Worm (Caenorhabditis elegans) whole organism, L2 larva: Measurements from ENCODE around the gene nspc-3.

Experiments used
- C34F6.9 ChIP-seq: fragments of 150-350 bp; optimal IDR thresholded peaks from 2 replicates; lab custom pipeline; 2014; ENCODE audit warnings: missing biosample characterization, missing genetic modification characterization
- Y55F3AM.14 ChIP-seq: fragments of 200-800 bp; sonication (Bioruptor generic); optimal IDR thresholded peaks from 2 replicates; lab custom pipeline; 2018; ENCODE audit warnings: mild to moderate bottlenecking, missing genetic modification characterization, missing compliant biosample characterization
- ZK546.5 ChIP-seq: sonication (generic microtip); optimal IDR thresholded peaks from 2 replicates; lab custom pipeline; 2017; ENCODE audit warnings: missing biosample characterization, missing genetic modification characterization
- alr-1 ChIP-seq: fragments of 150-350 bp; optimal IDR thresholded peaks from 2 replicates; lab custom pipeline; 2014; ENCODE audit warnings: missing biosample characterization, missing genetic modification characterization
- ama-1 ChIP-seq: fragments of 150-350 bp; optimal IDR thresholded peaks from 2 replicates; lab custom pipeline; 2018; ENCODE audit warnings: inconsistent platforms
- ceh-82 ChIP-seq: fragments of 150-350 bp; optimal IDR thresholded peaks from 2 replicates; lab custom pipeline; 2014; ENCODE audit warnings: missing biosample characterization, missing genetic modification characterization
- crh-2 ChIP-seq: sonication (generic microtip); optimal IDR thresholded peaks from 2 replicates; lab custom pipeline; 2017; ENCODE audit warnings: missing biosample characterization, missing genetic modification characterization
- elt-1 ChIP-seq: fragments of 150-350 bp; optimal IDR thresholded peaks from 2 replicates; lab custom pipeline; 2014; ENCODE audit warnings: missing biosample characterization, missing genetic modification characterization
- elt-3 ChIP-seq: sonication (generic microtip); optimal IDR thresholded peaks from 2 replicates; lab custom pipeline; 2017; ENCODE audit warnings: missing biosample characterization, missing genetic modification characterization
- gmeb-1 ChIP-seq: fragments of 150-350 bp; optimal IDR thresholded peaks from 2 replicates; lab custom pipeline; 2014; ENCODE audit warnings: missing biosample characterization, missing genetic modification characterization
- mab-5 ChIP-seq: fragments of 150-350 bp; optimal IDR thresholded peaks from 2 replicates; lab custom pipeline; 2014; ENCODE audit warnings: missing biosample characterization, missing genetic modification characterization
- mbf-1 ChIP-seq: sonication (generic microtip); optimal IDR thresholded peaks from 2 replicates; lab custom pipeline; 2017; ENCODE audit warnings: missing biosample characterization, missing genetic modification characterization
- mdl-1 ChIP-seq, 2 experiments: fragments of 150-350 bp in 1 of 2; sonication (generic microtip) in 1 of 2; optimal IDR thresholded peaks; 2 replicates each; lab custom pipeline; 2017; ENCODE audit warnings: missing biosample characterization in 2 of 2, missing genetic modification characterization in 2 of 2
- nhr-11 ChIP-seq: fragments of 150-350 bp; optimal IDR thresholded peaks from 2 replicates; lab custom pipeline; 2014; ENCODE audit warnings: missing biosample characterization, missing genetic modification characterization
- nhr-12 ChIP-seq: fragments of 150-350 bp; optimal IDR thresholded peaks from 2 replicates; lab custom pipeline; 2014; ENCODE audit warnings: missing biosample characterization, missing genetic modification characterization
- nhr-129 ChIP-seq: fragments of 150-350 bp; optimal IDR thresholded peaks from 2 replicates; lab custom pipeline; 2014; ENCODE audit warnings: missing biosample characterization, missing genetic modification characterization
- nhr-21 ChIP-seq: fragments of 150-350 bp; optimal IDR thresholded peaks from 2 replicates; lab custom pipeline; 2014; ENCODE audit warnings: missing biosample characterization, missing genetic modification characterization
- nhr-23 ChIP-seq: fragments of 150-350 bp; optimal IDR thresholded peaks from 2 replicates; lab custom pipeline; 2014; ENCODE audit warnings: missing biosample characterization, missing genetic modification reagents, missing genetic modification characterization
- nhr-25 ChIP-seq: fragments of 150-350 bp; sonication (generic microtip); optimal IDR thresholded peaks from 3 replicates; lab custom pipeline; 2014; ENCODE audit warnings: missing biosample characterization, missing genetic modification characterization
- nhr-6 ChIP-seq: fragments of 150-350 bp; optimal IDR thresholded peaks from 2 replicates; lab custom pipeline; 2014; ENCODE audit warnings: missing biosample characterization, missing genetic modification characterization
- nhr-77 ChIP-seq: fragments of 150-350 bp; optimal IDR thresholded peaks from 2 replicates; lab custom pipeline; 2014; ENCODE audit warnings: missing biosample characterization, missing genetic modification characterization
- peb-1 ChIP-seq: fragments of 150-350 bp; optimal IDR thresholded peaks from 2 replicates; lab custom pipeline; 2014; ENCODE audit warnings: missing biosample characterization, missing genetic modification characterization
- sem-4 ChIP-seq: fragments of 150-350 bp; optimal IDR thresholded peaks from 2 replicates; lab custom pipeline; 2014; ENCODE audit warnings: missing biosample characterization, missing genetic modification reagents, missing genetic modification characterization
- sma-3 ChIP-seq: sonication (generic microtip); optimal IDR thresholded peaks from 2 replicates; lab custom pipeline; 2016; ENCODE audit warnings: missing genetic modification reagents, missing genetic modification characterization, missing compliant biosample characterization
- snpc-4 ChIP-seq: fragments of 150-350 bp; optimal IDR thresholded peaks from 2 replicates; lab custom pipeline; 2014; ENCODE audit warnings: missing biosample characterization, missing genetic modification characterization
- unc-39 ChIP-seq: fragments of 150-350 bp; optimal IDR thresholded peaks from 2 replicates; lab custom pipeline; 2014; ENCODE audit warnings: missing biosample characterization, missing genetic modification characterization
- unc-55 ChIP-seq: fragments of 150-350 bp; sonication (generic microtip); optimal IDR thresholded peaks from 3 replicates; lab custom pipeline; 2014; ENCODE audit warnings: missing biosample characterization, missing genetic modification reagents, missing genetic modification characterization
- unc-62 ChIP-seq: fragments of 150-350 bp; optimal IDR thresholded peaks from 2 replicates; lab custom pipeline; 2014; ENCODE audit warnings: missing biosample characterization, missing genetic modification reagents, missing genetic modification characterization
- ztf-11 ChIP-seq: sonication (generic microtip); optimal IDR thresholded peaks from 2 replicates; lab custom pipeline; 2017; ENCODE audit warnings: missing biosample characterization, missing genetic modification characterization
- ztf-4 ChIP-seq: fragments of 150-350 bp; optimal IDR thresholded peaks from 2 replicates; lab custom pipeline; 2014; ENCODE audit warnings: missing biosample characterization, missing genetic modification characterization

Gene nspc-3

DNA sequence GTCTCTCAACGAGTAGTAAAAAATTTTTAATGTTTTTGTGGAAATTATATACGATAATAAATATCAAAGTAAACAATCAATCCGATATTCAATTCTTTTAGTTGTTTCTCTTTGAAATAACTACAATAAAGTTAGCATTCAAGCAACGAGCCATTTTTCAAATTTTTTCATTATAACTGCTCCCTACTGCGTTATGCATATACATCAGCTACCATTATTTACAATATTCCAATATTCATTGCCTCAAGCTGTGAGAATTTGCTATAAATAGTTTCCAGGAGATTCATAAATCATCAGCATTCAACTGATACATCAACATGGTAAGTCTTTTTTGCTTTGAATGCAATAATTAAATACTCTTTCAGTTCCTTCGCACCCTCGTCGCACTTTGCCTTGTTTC, at the start of gene nspc-3:
nspc-3 (plus strand) TSS at position 301 of the 400 bp plus-strand sequence.
- no peak for TF ChIP-seq elt-3 (tag; lab: Kevin White, UChicago)
- no peak for TF ChIP-seq elt-1 (tag; lab: Kevin White, UChicago)
- no peak for TF ChIP-seq ztf-4 (tag; lab: Kevin White, UChicago)
- TF ChIP-seq unc-39 (tag; lab: Kevin White, UChicago) = no peak
- no peak for TF ChIP-seq ama-1 (lab: Kevin White, UChicago)
- TF ChIP-seq alr-1 (tag; lab: Kevin White, UChicago) = no peak
- TF ChIP-seq C34F6.9 (tag; lab: Kevin White, UChicago) = no peak
- TF ChIP-seq nhr-23 = no peak
- TF ChIP-seq sma-3 = no peak
- TF ChIP-seq sem-4 (tag; lab: Kevin White, UChicago) = no peak
- no peak for TF ChIP-seq gmeb-1 (tag; lab: Kevin White, UChicago)
- no peak for TF ChIP-seq nhr-25 (tag; lab: Kevin White, UChicago)
- TF ChIP-seq nhr-12 (tag; lab: Kevin White, UChicago) = no peak
- no peak for TF ChIP-seq ZK546.5 (tag; lab: Kevin White, UChicago)
- TF ChIP-seq, all 48 proteins: peak for 0

DNA sequence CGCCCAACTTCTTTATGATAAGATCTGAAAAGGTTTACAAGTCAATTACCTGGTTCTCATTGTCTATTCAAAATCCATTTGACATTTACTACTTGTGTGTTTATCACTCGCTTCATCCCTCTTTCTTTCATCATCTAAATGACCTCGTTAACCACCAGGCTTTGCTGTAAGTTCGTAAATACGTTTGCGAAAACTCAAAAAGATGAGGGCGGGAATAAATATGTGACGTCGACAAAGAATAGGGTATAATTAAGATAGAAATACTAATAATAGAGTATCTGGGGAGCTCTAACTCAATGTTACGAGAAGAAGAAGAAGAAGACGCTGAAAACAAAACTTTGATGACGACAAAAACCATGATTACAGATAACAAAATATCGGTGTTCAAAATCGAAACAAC, 47.5 kb upstream of the nspc-3 start:
- TF ChIP-seq mab-5 = no peak
- no peak for TF ChIP-seq mbf-1 (tag; lab: Kevin White, UChicago)
- no peak for TF ChIP-seq nhr-11 (tag; lab: Kevin White, UChicago)
- no peak for TF ChIP-seq nhr-6 (tag; lab: Kevin White, UChicago)
- no peak for TF ChIP-seq ztf-11 (tag; lab: Kevin White, UChicago)
- no peak for TF ChIP-seq ceh-82
- TF ChIP-seq nhr-21 = no peak

DNA sequence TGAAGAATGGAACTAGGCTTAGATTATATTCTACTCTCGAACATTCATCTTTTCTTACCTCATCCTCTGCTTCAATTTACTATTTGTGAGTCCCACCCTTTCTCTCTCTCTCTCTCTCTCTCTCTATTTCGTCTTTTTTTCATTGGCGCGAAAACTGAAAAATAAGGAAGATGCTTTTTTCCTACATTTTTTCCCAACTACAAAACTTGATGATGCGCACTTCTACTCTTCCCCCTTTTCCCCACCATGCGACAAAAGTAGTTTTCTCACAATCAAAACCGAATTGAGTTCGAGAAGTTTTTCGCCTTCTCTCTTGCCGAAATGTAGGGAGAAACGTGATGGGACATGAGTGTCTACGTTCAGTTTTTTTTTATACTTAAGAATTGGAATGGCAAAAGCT, 47.0 kb upstream of the nspc-3 start:
- TF ChIP-seq C34F6.9 (tag; lab: Kevin White, UChicago) (peak; percentile 13), unc-55 (GFP tag; lab: Kevin White, UChicago) (peak; percentile 65), crh-2 (no peak)

DNA sequence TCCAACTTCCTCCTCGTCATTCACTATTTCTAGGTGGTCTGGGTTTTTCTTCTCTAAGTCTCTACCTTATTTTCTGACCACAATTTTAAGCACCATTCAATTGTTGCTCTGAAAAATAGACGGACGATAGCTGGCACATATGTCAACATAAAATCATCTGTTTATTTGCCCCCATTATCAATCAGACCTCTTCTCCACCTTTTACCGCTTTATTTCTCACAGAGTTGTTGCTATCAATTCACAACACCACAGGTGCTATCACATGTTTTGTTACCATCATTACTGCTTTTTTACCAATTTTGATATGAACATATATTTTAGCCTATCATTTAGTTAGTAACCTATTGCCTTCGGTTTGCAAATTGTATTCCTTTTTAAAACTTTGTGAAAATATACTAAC, 44.1 kb upstream of the nspc-3 start:
- no peak for TF ChIP-seq nhr-12 (tag; lab: Kevin White, UChicago)
- TF ChIP-seq crh-2 = peak; percentile 14
- no peak for TF ChIP-seq mbf-1 (tag; lab: Kevin White, UChicago)

DNA sequence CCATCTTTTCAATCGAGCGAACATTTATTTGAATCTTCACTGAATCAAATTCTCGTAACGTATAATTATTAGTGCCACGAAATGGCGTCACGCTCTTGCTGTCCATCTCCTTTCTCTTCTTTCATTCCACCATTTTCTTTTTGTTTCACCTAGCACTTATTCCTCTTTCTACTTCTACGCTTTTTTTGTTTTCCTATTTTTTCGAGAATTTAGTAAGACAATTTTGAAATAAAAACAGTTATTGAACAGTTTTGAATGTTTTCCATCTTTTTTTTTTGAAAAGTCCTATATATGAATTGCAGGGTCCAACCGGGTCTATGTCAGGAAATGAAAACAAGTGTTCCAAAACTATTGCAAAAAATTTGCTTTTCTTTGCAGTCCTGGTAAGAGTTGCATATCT, 41.9 kb upstream of the nspc-3 start, which contains the start of gene T01B10.5:
T01B10.5 (plus strand) TSS at position 301 of the 400 bp plus-strand sequence.
- TF ChIP-seq snpc-4 (tag; lab: Kevin White, UChicago) (no peak), nhr-77 (tag; lab: Kevin White, UChicago) (no peak), nhr-6 (tag; lab: Kevin White, UChicago) (no peak), mdl-1 (tag; optimal IDR thresholded peaks at IDR 0.05; lab: Kevin White, UChicago) (no peak), sem-4 (tag; lab: Kevin White, UChicago) (no peak), nhr-23 (no peak), peb-1 (no peak), nhr-12 (tag; lab: Kevin White, UChicago) (no peak), nhr-25 (tag; lab: Kevin White, UChicago) (no peak), ama-1 (lab: Kevin White, UChicago) (no peak), elt-1 (tag; lab: Kevin White, UChicago) (no peak)

DNA sequence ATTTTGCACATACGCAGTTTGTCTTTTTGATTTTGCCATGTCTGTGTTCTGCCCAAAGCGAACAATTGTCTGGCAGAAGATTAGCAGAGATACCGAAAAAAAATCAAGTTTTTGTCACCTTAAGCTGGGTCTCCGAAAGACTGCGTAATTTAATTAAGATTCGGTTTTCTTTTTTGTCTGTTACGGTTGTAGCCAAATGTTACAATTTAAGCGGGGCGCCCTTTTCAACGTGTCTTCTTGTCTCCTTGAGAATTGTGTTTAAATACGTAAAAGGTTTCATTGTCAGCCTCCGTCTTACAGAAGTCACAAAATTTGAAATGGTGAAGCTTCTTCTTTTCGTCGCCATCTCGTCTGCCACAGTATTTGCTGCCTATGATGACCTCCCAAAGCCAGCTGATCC, 37.2 kb upstream of the nspc-3 start, which contains the start of gene grd-14:
grd-14 (plus strand) TSS at position 301 of the 400 bp plus-strand sequence.
- no peak for TF ChIP-seq gmeb-1 (tag; lab: Kevin White, UChicago)
- TF ChIP-seq nhr-25 (tag; lab: Kevin White, UChicago) = peak; percentile 32

DNA sequence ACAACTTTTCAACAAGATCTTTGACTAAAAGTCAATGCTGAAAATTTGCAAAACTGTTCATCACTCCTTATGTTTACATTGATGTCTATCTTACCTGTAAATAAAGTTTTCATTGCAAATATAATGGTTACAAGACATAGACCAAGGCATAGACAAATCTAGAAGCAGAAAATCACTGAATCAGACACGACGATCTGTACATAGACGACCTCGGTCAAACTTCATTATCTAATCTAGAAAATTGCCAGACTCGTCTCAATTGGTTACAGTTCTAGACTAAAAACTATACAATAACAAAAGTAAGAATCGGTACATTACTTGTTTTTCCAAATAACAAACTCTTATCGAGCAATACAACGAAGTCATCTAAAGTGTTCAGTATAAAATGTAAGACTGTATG, 36.0 kb upstream of the nspc-3 start, which contains the start of gene grd-4:
grd-4 (plus strand) TSS at position 301 of the 400 bp plus-strand sequence.
- no peak for TF ChIP-seq Y55F3AM.14 (GFP tag; lab: Kevin White, UChicago)
- no peak for TF ChIP-seq unc-62 (GFP tag; lab: Kevin White, UChicago)
- TF ChIP-seq nhr-129 (tag; lab: Kevin White, UChicago) = no peak
- no peak for TF ChIP-seq mbf-1 (tag; lab: Kevin White, UChicago)
- TF ChIP-seq sma-3 = no peak
